Worm (Caenorhabditis elegans) whole organism, L3 larva: ENCODE results near the gene pig-1.

Experiments used
- ama-1 ChIP-seq: fragments of 150-350 bp; optimal IDR thresholded peaks from 2 replicates; lab custom pipeline; 2018
- jun-1 ChIP-seq: fragments of 150-350 bp; optimal IDR thresholded peaks from 2 replicates; lab custom pipeline; 2014; ENCODE audit warnings: missing biosample characterization, missing genetic modification reagents, missing genetic modification characterization
- ztf-11 ChIP-seq: fragments of 150-350 bp; optimal IDR thresholded peaks from 2 replicates; lab custom pipeline; 2014; ENCODE audit warnings: missing biosample characterization, missing genetic modification characterization

- no peak for TF ChIP-seq ztf-11 (tag; lab: Kevin White, UChicago)
- TF ChIP-seq ama-1 (lab: Kevin White, UChicago), result no peak
- no peak for TF ChIP-seq jun-1
These were observed 34.5 kb downstream of the pig-1 start for ce11 chrIV:484768-485167.
